Worm (Caenorhabditis elegans) whole organism, early embryonic: ENCODE measurements around the gene rps-21.

Experiments used
- B0310.2 ChIP-seq: sonication (generic microtip); optimal IDR thresholded peaks from 2 replicates; lab custom pipeline; 2016; ENCODE audit warnings: mild to moderate bottlenecking, missing genetic modification characterization, missing compliant biosample characterization
- ama-1 ChIP-seq: fragments of 150-350 bp; optimal IDR thresholded peaks from 2 replicates; lab custom pipeline; 2014
- ceh-13 ChIP-seq: fragments of 200-800 bp; sonication (Bioruptor generic); optimal IDR thresholded peaks from 2 replicates; lab custom pipeline; 2018; ENCODE audit warnings: mild to moderate bottlenecking, missing genetic modification characterization, missing compliant biosample characterization
- ceh-36 ChIP-seq: sonication (generic microtip); optimal IDR thresholded peaks from 2 replicates; lab custom pipeline; 2016; ENCODE audit warnings: missing genetic modification characterization, inconsistent platforms, missing compliant biosample characterization

- TF ChIP-seq ama-1 (lab: Kevin White, UChicago) (no peak), ceh-36 (tag; lab: Kevin White, UChicago) (no peak), ceh-13 (GFP tag; lab: Kevin White, UChicago) (no peak), B0310.2 (tag; lab: Kevin White, UChicago) (no peak)
Measured at ce11 chrIII:7180613-7181012, 8.8 kb downstream of the rps-21 start, which contains the start of gene ndab-2.
